Worm (Caenorhabditis elegans) whole organism, early embryonic: Measurements from ENCODE around the gene AH9.3.

Experiments used
- hmg-4 ChIP-seq: fragments of 200-800 bp; sonication (Bioruptor generic); optimal IDR thresholded peaks from 2 replicates; lab custom pipeline; 2018; ENCODE audit warnings: mild to moderate bottlenecking, missing genetic modification characterization, missing compliant biosample characterization
- tbx-37 ChIP-seq: fragments of 200-800 bp; sonication (Bioruptor generic); conservative IDR thresholded peaks from 2 replicates; pipeline ENCODE4 v1.3.6; 2022; ENCODE audit warnings: missing genetic modification reagents, missing genetic modification characterization, missing compliant biosample characterization

ce11 chrX:2215108-2215507 lies 45.8 kb downstream of the AH9.3 start:
- TF ChIP-seq tbx-37 (GFP tag; lab: Robert Waterston, UW) (no peak), hmg-4 (GFP tag; lab: Kevin White, UChicago) (no peak)
